Worm (Caenorhabditis elegans): Measurements from ENCODE around the gene W02G9.4.

ce11 chrV:2646067-2646466, 20.6 kb upstream of the W02G9.4 start:
- TF ChIP-seq T22C8.4 (GFP tag; IDR thresholded peaks at IDR 0.05) (no peak), klf-2 (GFP tag; conservative IDR thresholded peaks at IDR 0.05) (no peak), ztf-23 (GFP tag; IDR thresholded peaks at IDR 0.05) (no peak), flt-1 (GFP tag; IDR thresholded peaks at IDR 0.05) (no peak), ref-1 (GFP tag; conservative IDR thresholded peaks at IDR 0.05) (no peak), tab-1 (GFP tag; IDR thresholded peaks at IDR 0.05) (no peak), cog-1 (tag; optimal IDR thresholded peaks at IDR 0.05) (no peak), med-1 (GFP tag; optimal IDR thresholded peaks at IDR 0.05; ENCODE audit: insufficient read depth) (no peak), ztf-29 (GFP tag; IDR thresholded peaks at IDR 0.05) (no peak)

All from whole organism, midembryonic.